Worm (Caenorhabditis elegans): ENCODE results near the gene fbxc-20.

- TF ChIP-seq dao-5 (tag; optimal IDR thresholded peaks at IDR 0.05) = no peak
- TF ChIP-seq him-1 (tag; optimal IDR thresholded peaks at IDR 0.05) = no peak
- TF ChIP-seq W03F9.2 (tag; optimal IDR thresholded peaks at IDR 0.05) = no peak
Measured at ce11 chrII:2456973-2457372, 38.0 kb downstream of the fbxc-20 start.
